Worm (Caenorhabditis elegans) whole organism, dauer: ENCODE results near the gene vhp-1.

Experiments
- unc-62 ChIP-seq: sonication (generic microtip); optimal IDR thresholded peaks from 2 replicates; lab custom pipeline; 2017; ENCODE audit warnings: missing biosample characterization, missing genetic modification reagents, missing genetic modification characterization

The vhp-1 gene

ce11 chrII:5322732-5323326 lies at the start of gene vhp-1:
Gene vhp-1 (plus strand): TSS chrII:5323276.
- no peak for TF ChIP-seq unc-62 (GFP tag; lab: Kevin White, UChicago)

ce11 chrII:5276736-5277135 lies 46.3 kb upstream of the vhp-1 start:
- TF ChIP-seq unc-62 (GFP tag; lab: Kevin White, UChicago), result no peak

ce11 chrII:5277780-5278179 lies 45.3 kb upstream of the vhp-1 start:
- TF ChIP-seq unc-62 (GFP tag; lab: Kevin White, UChicago), result no peak

ce11 chrII:5281137-5281536 lies 41.9 kb upstream of the vhp-1 start:
- TF ChIP-seq unc-62 (GFP tag; lab: Kevin White, UChicago), result no peak

- TF ChIP-seq unc-62 (GFP tag; lab: Kevin White, UChicago), result no peak
These were observed 40.9 kb upstream of the vhp-1 start, which contains the start of gene pmt-1 for ce11 chrII:5282192-5282591. Gene pmt-1 (minus strand): TSS chrII:5282523.

- no peak for TF ChIP-seq unc-62 (GFP tag; lab: Kevin White, UChicago)
These were observed 40.3 kb upstream of the vhp-1 start for ce11 chrII:5282740-5283281.

- TF ChIP-seq unc-62 (GFP tag; lab: Kevin White, UChicago), result no peak
These were observed 38.0 kb upstream of the vhp-1 start, which contains the start of gene gur-5 for ce11 chrII:5285029-5285428. Gene gur-5 (plus strand): TSS chrII:5285329.

- no peak for TF ChIP-seq unc-62 (GFP tag; lab: Kevin White, UChicago)
These were observed 33.9 kb upstream of the vhp-1 start, which contains the start of gene ZK622.5 for ce11 chrII:5289142-5289541. Gene ZK622.5 (plus strand): TSS chrII:5289442.

ce11 chrII:5291051-5291450 lies 32.0 kb upstream of the vhp-1 start:
- no peak for TF ChIP-seq unc-62 (GFP tag; lab: Kevin White, UChicago)

- no peak for TF ChIP-seq unc-62 (GFP tag; lab: Kevin White, UChicago)
These were observed 30.8 kb upstream of the vhp-1 start, which contains the start of gene ZK622.4 for ce11 chrII:5292226-5292752. Gene ZK622.4 (plus strand): TSS chrII:5292702.

ce11 chrII:5293287-5293850 lies 29.7 kb upstream of the vhp-1 start, which contains the start of gene ZK622.1:
Gene ZK622.1 (plus strand): TSS chrII:5293800.
- no peak for TF ChIP-seq unc-62 (GFP tag; lab: Kevin White, UChicago)

ce11 chrII:5297718-5298117 lies 25.4 kb upstream of the vhp-1 start:
- TF ChIP-seq unc-62 (GFP tag; lab: Kevin White, UChicago), result no peak

ce11 chrII:5301810-5302209 lies 21.3 kb upstream of the vhp-1 start:
- TF ChIP-seq unc-62 (GFP tag; lab: Kevin White, UChicago), result no peak

ce11 chrII:5305121-5305520 lies 18.0 kb upstream of the vhp-1 start:
- TF ChIP-seq unc-62 (GFP tag; lab: Kevin White, UChicago), result no peak

- TF ChIP-seq unc-62 (GFP tag; lab: Kevin White, UChicago), result no peak
These were observed 16.9 kb upstream of the vhp-1 start for ce11 chrII:5306197-5306596.

- no peak for TF ChIP-seq unc-62 (GFP tag; lab: Kevin White, UChicago)
These were observed 15.9 kb upstream of the vhp-1 start for ce11 chrII:5307203-5307602.
